Fruit fly (Drosophila melanogaster): ENCODE measurements around the gene Ggt-1.

DNA sequence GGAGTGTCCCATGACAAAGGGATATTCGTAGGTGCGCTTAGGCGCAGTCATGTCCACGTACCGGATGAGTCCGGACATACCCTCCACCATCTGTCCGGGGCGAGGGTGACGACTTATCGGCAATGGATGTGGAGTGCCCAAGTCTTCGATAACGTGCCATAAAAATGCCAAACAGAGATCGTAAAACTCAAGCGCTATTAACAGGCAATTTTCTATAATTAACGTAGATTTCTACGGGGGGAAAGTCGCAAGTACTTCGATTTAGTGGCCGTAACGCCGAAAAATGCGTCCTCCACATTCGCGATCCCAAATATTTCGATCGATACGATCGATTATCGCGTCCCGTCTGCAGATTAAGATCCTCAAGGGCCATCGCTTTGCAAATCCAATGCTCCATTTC lies 2.9 kb downstream of the Ggt-1 start:
- no peak for TF ChIP-seq Lpt (GFP tag; optimal IDR thresholded peaks at IDR 0.05)
- no peak for TF ChIP-seq Smox (GFP tag; optimal IDR thresholded peaks at IDR 0.05)
- no peak for TF ChIP-seq spab (GFP tag; optimal IDR thresholded peaks at IDR 0.05)
- TF ChIP-seq dsx (GFP tag; optimal IDR thresholded peaks at IDR 0.05; ENCODE audit: poor library complexity, severe bottlenecking) = no peak
- TF ChIP-seq fd59A (GFP tag; optimal IDR thresholded peaks at IDR 0.05) = no peak
- TF ChIP-seq topi (GFP tag; optimal IDR thresholded peaks at IDR 0.05) = no peak
- no peak for TF ChIP-seq CG32006 (GFP tag; optimal IDR thresholded peaks at IDR 0.05)
- TF ChIP-seq CG10669 (GFP tag; optimal IDR thresholded peaks at IDR 0.05) = no peak
- TF ChIP-seq CG10631 (GFP tag; optimal IDR thresholded peaks at IDR 0.05) = no peak
- no peak for TF ChIP-seq CG6808 (GFP tag; optimal IDR thresholded peaks at IDR 0.05)
- no peak for TF ChIP-seq CG8319 (GFP tag; optimal IDR thresholded peaks at IDR 0.05)
